Worm (Caenorhabditis elegans) whole organism, early embryonic: ENCODE results near the gene srx-116.

Source experiments
- F13C5.2 ChIP-seq: sonication (generic microtip); optimal IDR thresholded peaks from 2 replicates; lab custom pipeline; 2017; ENCODE audit warnings: mild to moderate bottlenecking, missing genetic modification characterization, inconsistent platforms, missing compliant biosample characterization
- aly-1 ChIP-seq: sonication (generic microtip); optimal IDR thresholded peaks from 2 replicates; lab custom pipeline; 2016; ENCODE audit warnings: missing genetic modification characterization, missing compliant biosample characterization
- ama-1 ChIP-seq: fragments of 150-350 bp; optimal IDR thresholded peaks from 2 replicates; lab custom pipeline; 2014
- ets-7 ChIP-seq: sonication (generic microtip); optimal IDR thresholded peaks from 2 replicates; lab custom pipeline; 2016; ENCODE audit warnings: missing genotype, missing genetic modification characterization, missing compliant biosample characterization
- hmbx-1 ChIP-seq: sonication (generic microtip); optimal IDR thresholded peaks from 2 replicates; lab custom pipeline; 2016; ENCODE audit warnings: mild to moderate bottlenecking, missing genetic modification characterization, missing compliant biosample characterization
- hmg-4 ChIP-seq: fragments of 200-800 bp; sonication (Bioruptor generic); optimal IDR thresholded peaks from 2 replicates; lab custom pipeline; 2018; ENCODE audit warnings: mild to moderate bottlenecking, missing genetic modification characterization, missing compliant biosample characterization
- tra-4 ChIP-seq: sonication (generic microtip); optimal IDR thresholded peaks from 2 replicates; lab custom pipeline; 2017; ENCODE audit warnings: missing genetic modification characterization, missing compliant biosample characterization

DNA sequence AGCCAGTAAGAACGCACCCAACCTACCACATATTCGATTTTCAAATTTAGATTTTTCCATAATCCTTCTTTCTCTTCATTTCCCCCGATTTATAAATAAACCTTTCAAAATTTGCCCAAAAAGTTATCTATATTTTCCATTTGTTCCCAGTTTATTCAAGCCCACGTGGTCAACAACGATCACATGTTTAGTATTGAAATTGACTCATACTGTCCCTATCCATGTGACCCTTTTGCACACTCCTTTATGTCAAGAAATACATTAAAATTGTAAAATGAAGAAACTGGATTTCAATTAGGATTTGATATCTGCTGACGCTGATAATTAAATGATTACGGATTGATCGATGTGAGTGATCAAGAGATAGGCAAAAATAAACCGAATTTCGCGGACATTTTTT is 35.5 kb upstream of the srx-116 start:
- no peak for TF ChIP-seq F13C5.2 (tag; lab: Kevin White, UChicago)
- TF ChIP-seq ama-1 (lab: Kevin White, UChicago), result no peak
- no peak for TF ChIP-seq tra-4 (tag; lab: Kevin White, UChicago)
- TF ChIP-seq hmbx-1 (tag; lab: Kevin White, UChicago), result no peak
- TF ChIP-seq hmg-4 (GFP tag; lab: Kevin White, UChicago), result no peak
- no peak for TF ChIP-seq ets-7 (tag; lab: Kevin White, UChicago)
- no peak for TF ChIP-seq aly-1
